Fruit fly (Drosophila melanogaster) whole organism: ENCODE measurements around the gene CG5068.

ENCODE experiments used
- CG8478 ChIP-seq: fragments of >200 bp; optimal IDR thresholded peaks from 2 replicates; lab custom pipeline; 2018; ENCODE audit warnings: inconsistent platforms
- Dll ChIP-seq: fragments of >200 bp; optimal IDR thresholded peaks from 2 replicates; lab custom pipeline; 2017
- EcR ChIP-seq, 2 experiments: fragments of >200 bp; optimal IDR thresholded peaks; 2 replicates each; lab custom pipeline; 2017; ENCODE audit warnings: missing biosample characterization in 2 of 2, missing genetic modification characterization in 2 of 2, missing genetic modification reagents in 2 of 2
- pan ChIP-seq: fragments of >200 bp; optimal IDR thresholded peaks from 2 replicates; lab custom pipeline; 2017
- psq ChIP-seq: fragments of >200 bp; optimal IDR thresholded peaks from 2 replicates; lab custom pipeline; 2017
- usp ChIP-seq: fragments of >200 bp; optimal IDR thresholded peaks from 2 replicates; lab custom pipeline; 2017; ENCODE audit warnings: missing biosample characterization, missing genetic modification characterization, mixed read lengths

dm6 chr3L:9013745-9014144 is 27.2 kb downstream of the CG5068 start:
- no peak for TF ChIP-seq pan (lab: Kevin White, UChicago)
- no peak for TF ChIP-seq Dll (lab: Kevin White, UChicago)
- TF ChIP-seq psq: no peak
- no peak for TF ChIP-seq CG8478
- no peak for TF ChIP-seq usp (GFP tag; lab: Kevin White, UChicago)
- TF ChIP-seq EcR (GFP tag; optimal IDR thresholded peaks at IDR 0.05; lab: Kevin White, UChicago): no peak
